Worm (Caenorhabditis elegans): Measurements from ENCODE around the gene C02G6.3.

DNA sequence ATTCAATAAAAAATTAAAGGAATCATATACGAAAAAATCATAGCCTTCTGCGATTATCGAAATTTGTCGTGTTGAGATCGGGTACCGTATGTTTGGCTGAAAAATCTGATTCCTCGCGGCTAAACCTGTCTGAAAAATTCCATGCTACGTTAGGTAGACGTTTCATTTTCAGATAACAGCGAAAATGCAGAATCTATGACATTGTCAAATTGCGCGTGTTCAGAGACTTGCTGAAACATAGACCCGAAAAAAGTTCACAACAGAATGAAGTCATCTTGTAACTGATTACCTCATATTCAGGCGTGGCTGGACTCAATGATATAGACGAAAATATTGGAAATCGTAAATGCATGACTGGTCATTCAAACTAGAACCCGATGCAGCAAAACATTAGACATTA, 46.6 kb upstream of the C02G6.3 start, which contains the start of gene srh-76:
- no peak for TF ChIP-seq W03F9.2 (tag; optimal IDR thresholded peaks at IDR 0.05)
- no peak for TF ChIP-seq him-1 (tag; optimal IDR thresholded peaks at IDR 0.05)
